Fruit fly (Drosophila melanogaster): ENCODE measurements around the gene Cyp4d1.

Cyp4d1 gene

DNA sequence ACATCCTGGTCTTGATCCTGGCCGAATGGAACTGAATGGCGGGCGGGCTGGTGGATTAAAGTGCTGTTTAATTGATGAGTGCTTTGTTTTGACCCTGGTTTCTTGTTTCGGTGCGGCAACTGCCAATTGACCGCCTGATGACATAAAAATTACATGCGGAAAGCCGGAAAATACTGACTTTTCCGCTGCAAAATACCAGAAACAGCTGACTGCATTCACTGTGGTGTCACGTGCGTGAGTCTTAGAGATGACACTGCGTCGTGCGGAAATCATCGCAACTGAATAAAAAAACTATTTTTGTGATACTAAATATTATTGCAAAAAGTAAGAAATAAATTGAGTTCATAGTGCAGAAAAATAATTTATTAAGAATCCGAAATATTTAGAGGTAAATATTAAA is 12.5 kb downstream of the Cyp4d1 start, which contains the start of gene bcn92:
Gene bcn92, minus strand, starts transcription at position 170 of the 400 bp plus-strand sequence.
- TF ChIP-seq Vsx2 (GFP tag; optimal IDR thresholded peaks at IDR 0.05; ENCODE audit: partially characterized antibody), result no peak
- peak; percentile 37 for TF ChIP-seq fru (GFP tag; optimal IDR thresholded peaks at IDR 0.05)
- TF ChIP-seq OdsH (GFP tag; optimal IDR thresholded peaks at IDR 0.05), result peak; percentile 21
- peak; percentile 43 for TF ChIP-seq rgr (GFP tag; optimal IDR thresholded peaks at IDR 0.05)
- TF ChIP-seq psq (GFP tag; optimal IDR thresholded peaks at IDR 0.05), result no peak
- no peak for TF ChIP-seq CG32264 (GFP tag; optimal IDR thresholded peaks at IDR 0.05)
- peak in 1 of 2 experiments; percentile 42 for TF ChIP-seq foxo (GFP tag; optimal IDR thresholded peaks at IDR 0.05)
- TF ChIP-seq HLH106 (tag; optimal IDR thresholded peaks at IDR 0.05), result peak; percentile 36
- TF ChIP-seq Sp1 (GFP tag; optimal IDR thresholded peaks at IDR 0.05), result peak; percentile 36
- no peak for TF ChIP-seq usp (GFP tag; optimal IDR thresholded peaks at IDR 0.05)
- no peak for TF ChIP-seq GATAd (GFP tag; optimal IDR thresholded peaks at IDR 0.05)
- TF ChIP-seq lola (GFP tag; optimal IDR thresholded peaks at IDR 0.05), result no peak
- TF ChIP-seq Rel (GFP tag; optimal IDR thresholded peaks at IDR 0.05), result no peak
- peak; percentile 12 for TF ChIP-seq Rel (tag; optimal IDR thresholded peaks at IDR 0.05)
- TF ChIP-seq dsf (GFP tag; optimal IDR thresholded peaks at IDR 0.05; ENCODE audit: borderline replicate concordance), result no peak
- TF ChIP-seq ey (GFP tag; optimal IDR thresholded peaks at IDR 0.05), result peak; percentile 46
- peak; percentile 87 for TF ChIP-seq woc (GFP tag; optimal IDR thresholded peaks at IDR 0.05)
- TF ChIP-seq Jra (GFP tag; optimal IDR thresholded peaks at IDR 0.05), result peak; percentile 51
- peak; percentile 5 for TF ChIP-seq Myc (optimal IDR thresholded peaks at IDR 0.05)
- no peak for TF ChIP-seq sage (GFP tag; optimal IDR thresholded peaks at IDR 0.05)
- TF ChIP-seq br (GFP tag; optimal IDR thresholded peaks at IDR 0.05), result peak; percentile 29
- peak; percentile 46 for TF ChIP-seq sv (GFP tag; optimal IDR thresholded peaks at IDR 0.05)
- TF ChIP-seq Hr83 (GFP tag; optimal IDR thresholded peaks at IDR 0.05; ENCODE audit: poor library complexity, severe bottlenecking), result peak; percentile 21
- peak; percentile 41 for TF ChIP-seq h (GFP tag; optimal IDR thresholded peaks at IDR 0.05)

DNA sequence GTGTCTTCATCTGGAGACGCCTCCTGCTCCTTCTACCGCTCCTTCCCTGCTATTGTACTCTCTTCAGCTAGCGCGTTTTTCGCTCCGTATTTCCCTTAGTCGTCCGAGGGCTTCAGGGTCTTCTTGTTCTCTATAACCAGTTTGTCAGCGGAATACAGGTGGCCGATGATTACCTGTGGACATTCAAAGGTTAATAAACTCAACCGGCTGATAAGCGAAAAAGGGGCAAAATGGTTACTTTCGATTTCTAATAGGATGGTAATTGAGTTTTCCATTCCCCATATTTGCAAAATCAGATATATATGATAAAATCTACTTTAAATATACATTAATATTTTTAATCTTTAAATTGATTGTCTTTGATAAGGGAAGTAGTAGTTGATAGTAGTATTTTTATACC is 13.3 kb downstream of the Cyp4d1 start:
- no peak for TF ChIP-seq dl (GFP tag; optimal IDR thresholded peaks at IDR 0.05; ENCODE audit: insufficient read depth in 1 of 2, partially characterized antibody in 2 of 2)
- no peak for TF ChIP-seq pan (optimal IDR thresholded peaks at IDR 0.05)
- no peak for TF ChIP-seq psq (GFP tag; optimal IDR thresholded peaks at IDR 0.05)
- no peak for TF ChIP-seq N (GFP tag; optimal IDR thresholded peaks at IDR 0.05)
- no peak for TF ChIP-seq fru (GFP tag; optimal IDR thresholded peaks at IDR 0.05)
- no peak for TF ChIP-seq CG32264 (GFP tag; optimal IDR thresholded peaks at IDR 0.05)
- TF ChIP-seq foxo (GFP tag; optimal IDR thresholded peaks at IDR 0.05), result no peak
- TF ChIP-seq Hr78 (GFP tag; optimal IDR thresholded peaks at IDR 0.05), result no peak
- no peak for TF ChIP-seq OdsH (GFP tag; optimal IDR thresholded peaks at IDR 0.05)
- TF ChIP-seq Hr83 (GFP tag; optimal IDR thresholded peaks at IDR 0.05; ENCODE audit: poor library complexity, severe bottlenecking), result no peak

DNA sequence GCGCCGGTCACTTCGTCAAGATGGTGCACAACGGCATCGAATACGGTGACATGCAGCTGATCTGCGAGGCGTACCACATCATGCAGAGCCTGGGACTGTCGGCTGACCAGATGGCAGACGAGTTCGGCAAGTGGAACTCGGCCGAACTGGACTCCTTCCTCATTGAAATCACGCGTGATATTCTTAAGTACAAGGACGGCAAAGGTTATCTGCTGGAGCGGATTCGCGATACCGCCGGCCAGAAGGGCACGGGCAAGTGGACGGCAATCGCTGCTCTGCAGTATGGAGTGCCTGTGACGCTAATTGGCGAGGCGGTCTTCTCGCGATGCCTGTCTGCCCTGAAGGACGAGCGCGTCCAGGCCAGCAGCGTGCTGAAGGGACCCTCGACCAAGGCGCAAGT is 14.5 kb downstream of the Cyp4d1 start:
- TF ChIP-seq GATAd (GFP tag; optimal IDR thresholded peaks at IDR 0.05) (no peak), sv (GFP tag; optimal IDR thresholded peaks at IDR 0.05) (no peak), sage (GFP tag; optimal IDR thresholded peaks at IDR 0.05) (no peak), Abd-B (GFP tag; optimal IDR thresholded peaks at IDR 0.05) (no peak), CrebA (GFP tag; optimal IDR thresholded peaks at IDR 0.05; ENCODE audit: borderline replicate concordance) (no peak), OdsH (GFP tag; optimal IDR thresholded peaks at IDR 0.05) (no peak), h (GFP tag; optimal IDR thresholded peaks at IDR 0.05) (no peak), dmrt93B (GFP tag; optimal IDR thresholded peaks at IDR 0.05) (no peak), fru (GFP tag; optimal IDR thresholded peaks at IDR 0.05) (no peak), tai (GFP tag; optimal IDR thresholded peaks at IDR 0.05) (no peak), dsf (GFP tag; optimal IDR thresholded peaks at IDR 0.05; ENCODE audit: borderline replicate concordance) (no peak), Hr78 (GFP tag; optimal IDR thresholded peaks at IDR 0.05) (no peak), CG32264 (GFP tag; optimal IDR thresholded peaks at IDR 0.05) (no peak), jim (GFP tag; optimal IDR thresholded peaks at IDR 0.05) (no peak), Jra (GFP tag; optimal IDR thresholded peaks at IDR 0.05) (no peak), Myc (optimal IDR thresholded peaks at IDR 0.05) (no peak), woc (GFP tag; optimal IDR thresholded peaks at IDR 0.05) (no peak), N (GFP tag; optimal IDR thresholded peaks at IDR 0.05) (no peak), psq (GFP tag; optimal IDR thresholded peaks at IDR 0.05) (no peak)

DNA sequence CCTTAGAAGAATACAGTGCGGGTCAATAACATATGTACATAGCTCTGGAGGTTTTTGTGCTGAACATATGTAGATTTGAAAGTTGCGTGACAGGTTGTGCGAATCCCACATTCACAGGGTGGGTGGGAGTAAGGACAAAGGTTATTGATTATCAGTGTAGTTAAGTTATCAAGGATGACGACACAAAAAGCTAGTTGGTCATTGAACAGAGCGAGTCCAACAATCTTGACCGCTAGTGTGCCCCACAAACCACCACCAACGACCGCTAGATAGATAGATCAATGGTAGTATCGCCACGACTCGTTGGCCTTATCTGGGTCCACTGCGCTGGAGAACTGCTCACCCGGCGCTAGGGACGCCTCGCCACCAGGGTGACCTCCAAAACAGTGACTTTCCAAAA is 15.4 kb downstream of the Cyp4d1 start:
- TF ChIP-seq jim (GFP tag; optimal IDR thresholded peaks at IDR 0.05) (no peak), h (GFP tag; optimal IDR thresholded peaks at IDR 0.05) (no peak), dmrt93B (GFP tag; optimal IDR thresholded peaks at IDR 0.05) (no peak), Hnf4 (GFP tag; optimal IDR thresholded peaks at IDR 0.05) (no peak), N (GFP tag; optimal IDR thresholded peaks at IDR 0.05) (no peak), Vsx2 (GFP tag; optimal IDR thresholded peaks at IDR 0.05; ENCODE audit: partially characterized antibody) (no peak), Jra (GFP tag; optimal IDR thresholded peaks at IDR 0.05) (no peak), foxo (GFP tag; optimal IDR thresholded peaks at IDR 0.05) (no peak), woc (GFP tag; optimal IDR thresholded peaks at IDR 0.05) (no peak), sage (GFP tag; optimal IDR thresholded peaks at IDR 0.05) (no peak), Sp1 (GFP tag; optimal IDR thresholded peaks at IDR 0.05) (no peak)
